Worm (Caenorhabditis elegans): Measurements from ENCODE around the gene T04A6.2.
"Not testable (repeated sequence)": the region's sequence is repeated elsewhere in the genome, so short reads cannot be mapped to it uniquely, and the experiment has no call there.

DNA sequence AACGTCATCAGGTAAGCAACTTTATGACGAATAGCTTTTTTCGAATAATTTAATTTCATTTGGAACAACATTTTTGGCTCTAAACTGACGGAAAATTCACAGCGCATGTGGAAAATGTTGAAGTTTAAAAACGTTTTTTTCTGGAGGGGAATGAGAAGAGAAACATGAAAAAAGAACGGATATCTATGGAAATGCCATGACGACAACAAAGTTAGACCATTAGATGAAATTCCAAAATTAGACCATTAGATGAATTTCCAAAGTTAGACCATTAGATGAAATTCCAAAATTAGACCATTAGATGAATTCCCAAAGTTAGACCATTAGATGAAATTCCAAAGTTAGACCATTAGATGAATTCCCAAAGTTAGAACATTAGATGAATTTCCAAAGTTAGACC, 20.1 kb upstream of the T04A6.2 start, which contains the start of gene Y80D4G.2:
- not testable (repeated sequence) for TF ChIP-seq ceh-39 (tag; optimal IDR thresholded peaks at IDR 0.05); sptf-1 (tag; optimal IDR thresholded peaks at IDR 0.05); nhr-237 (tag; optimal IDR thresholded peaks at IDR 0.05); elt-1 (tag; optimal IDR thresholded peaks at IDR 0.05; ENCODE audit: borderline replicate concordance, insufficient read depth); nhr-28 (tag; optimal IDR thresholded peaks at IDR 0.05); lsy-2 (tag; optimal IDR thresholded peaks at IDR 0.05); snpc-4 (tag; optimal IDR thresholded peaks at IDR 0.05); lin-13 (tag; optimal IDR thresholded peaks at IDR 0.05)
